Worm (Caenorhabditis elegans) whole organism, young adult: Measurements from ENCODE around the gene rfth-1.

ENCODE experiments used
- ama-1 ChIP-seq, 3 experiments: fragments of 150-350 bp in 1 of 3; sonication (generic microtip) in 2 of 3; optimal IDR thresholded peaks; 2 replicates each; lab custom pipeline; 2014 to 2018; ENCODE audit warnings: missing biosample characterization in 2 of 3, missing genetic modification characterization in 2 of 3, missing genetic modification reagents in 2 of 3
- bed-1 ChIP-seq: fragments of 200-800 bp; sonication (Bioruptor generic); IDR thresholded peaks from 2 replicates; pipeline ENCODE4 v1.3.6; 2022; ENCODE audit warnings: missing genetic modification reagents, missing genetic modification characterization, missing compliant biosample characterization
- snpc-3.4 ChIP-seq: sonication (generic microtip); optimal IDR thresholded peaks from 2 replicates; lab custom pipeline; 2017; ENCODE audit warnings: missing genetic modification characterization, mild to moderate bottlenecking, missing compliant biosample characterization, antibody characterized with exemption, moderate library complexity, missing genotype, missing genetic modification reagents
- sptf-2 ChIP-seq: fragments of 200-800 bp; sonication (Bioruptor generic); optimal IDR thresholded peaks from 2 replicates; lab custom pipeline; 2018; ENCODE audit warnings: mild to moderate bottlenecking, missing genetic modification characterization, missing compliant biosample characterization

ce11 chrIV:4551562-4551961 is 40.5 kb upstream of the rfth-1 start:
- TF ChIP-seq sptf-2 (GFP tag; lab: Kevin White, UChicago), result no peak
- no peak for TF ChIP-seq snpc-3.4 (tag; lab: Kevin White, UChicago)
- TF ChIP-seq bed-1 (GFP tag; lab: Robert Waterston, UW), result no peak
- TF ChIP-seq ama-1 (optimal IDR thresholded peaks at IDR 0.05; lab: Kevin White, UChicago), result no peak
- no peak for TF ChIP-seq ama-1 (GFP tag; optimal IDR thresholded peaks at IDR 0.05; lab: Kevin White, UChicago)
